Fruit fly (Drosophila melanogaster): ENCODE data around the gene CG13040.

The CG13040 gene

dm6 chr3L:16277135-16277534 lies 49.4 kb downstream of the CG13040 start, which contains the start of gene CG13065:
TSS of gene CG13065 (plus strand) at chr3L:16277435.
- TF ChIP-seq sna (GFP tag; IDR thresholded peaks at IDR 0.05; ENCODE audit: partially characterized antibody), result no peak
- no peak for TF ChIP-seq Oli (tag; optimal IDR thresholded peaks at IDR 0.05)
- TF ChIP-seq unc-4 (GFP tag; IDR thresholded peaks at IDR 0.05; ENCODE audit: partially characterized antibody), result no peak
- no peak for TF ChIP-seq CG11504 (tag; optimal IDR thresholded peaks at IDR 0.05)
- no peak for TF ChIP-seq nau (GFP tag; optimal IDR thresholded peaks at IDR 0.05)
- no peak for TF ChIP-seq ase (GFP tag; IDR thresholded peaks at IDR 0.05)
- TF ChIP-seq ro (GFP tag; IDR thresholded peaks at IDR 0.05), result no peak
- no peak for TF ChIP-seq Pdp1 (GFP tag; optimal IDR thresholded peaks at IDR 0.05)
- no peak for TF ChIP-seq zf30C (GFP tag; optimal IDR thresholded peaks at IDR 0.05)
- no peak for TF ChIP-seq CG1603 (tag; optimal IDR thresholded peaks at IDR 0.05)
- TF ChIP-seq Atf6 (GFP tag; IDR thresholded peaks at IDR 0.05), result no peak
- TF ChIP-seq sc (optimal IDR thresholded peaks at IDR 0.05), result no peak
- no peak for TF ChIP-seq sc (GFP tag; optimal IDR thresholded peaks at IDR 0.05)
- TF ChIP-seq Adf1 (GFP tag; IDR thresholded peaks at IDR 0.05), result no peak
- TF ChIP-seq CG11398 (GFP tag; optimal IDR thresholded peaks at IDR 0.05), result no peak
- TF ChIP-seq E2f1 (GFP tag; IDR thresholded peaks at IDR 0.05), result no peak
- TF ChIP-seq Oaz (GFP tag; IDR thresholded peaks at IDR 0.05), result no peak
- no peak for TF ChIP-seq CG13624 (GFP tag; optimal IDR thresholded peaks at IDR 0.05)
- TF ChIP-seq phol (tag; optimal IDR thresholded peaks at IDR 0.05), result no peak
- no peak for TF ChIP-seq ato (GFP tag; IDR thresholded peaks at IDR 0.05; ENCODE audit: partially characterized antibody)
- no peak for TF ChIP-seq CG11456 (GFP tag; IDR thresholded peaks at IDR 0.05)

dm6 chr3L:16275391-16276017 lies 51.1 kb downstream of the CG13040 start:
- TF ChIP-seq sr (GFP tag; IDR thresholded peaks at IDR 0.05) (no peak), Dref (GFP tag; IDR thresholded peaks at IDR 0.05) (0 out of 2 replicates have a peak, but pooled peaks have one; percentile 9), Ets65A (GFP tag) (peak; percentile 11)
